Fruit fly (Drosophila melanogaster) whole organism, embryonic: ENCODE data around the gene CG31960.

Experiments
- CG10979 ChIP-seq: fragments of 200-800 bp; sonication (Bioruptor generic); optimal IDR thresholded peaks from 2 replicates; lab custom pipeline; 2018; ENCODE audit warnings: missing biosample characterization, mild to moderate bottlenecking, missing genetic modification characterization, moderate library complexity
- CG12659 ChIP-seq: fragments of 200-800 bp; sonication (Bioruptor generic); optimal IDR thresholded peaks from 3 replicates; lab custom pipeline; 2017; ENCODE audit warnings: mild to moderate bottlenecking, missing biosample characterization, missing genetic modification reagents, missing genetic modification characterization
- CG14710 ChIP-seq: fragments of 200-800 bp; sonication (Bioruptor generic); optimal IDR thresholded peaks from 3 replicates; lab custom pipeline; 2019; ENCODE audit warnings: missing biosample characterization, mild to moderate bottlenecking, missing genetic modification characterization, moderate library complexity
- CG15011 ChIP-seq: fragments of 200-800 bp; sonication (Bioruptor generic); optimal IDR thresholded peaks from 3 replicates; lab custom pipeline; 2018; ENCODE audit warnings: missing biosample characterization, mild to moderate bottlenecking, missing genetic modification characterization
- CG1832 ChIP-seq: fragments of 200-800 bp; sonication (Bioruptor generic); optimal IDR thresholded peaks from 2 replicates; lab custom pipeline; 2017; ENCODE audit warnings: missing biosample characterization, mild to moderate bottlenecking, missing genetic modification characterization, inconsistent platforms
- CG2202 ChIP-seq: fragments of 200-800 bp; sonication (Bioruptor generic); optimal IDR thresholded peaks from 2 replicates; lab custom pipeline; 2018; ENCODE audit warnings: missing biosample characterization, mild to moderate bottlenecking, missing genetic modification characterization
- CG2678 ChIP-seq: fragments of 200-800 bp; sonication (Bioruptor generic); optimal IDR thresholded peaks from 3 replicates; lab custom pipeline; 2019; ENCODE audit warnings: missing biosample characterization, mild to moderate bottlenecking, missing genetic modification characterization, moderate library complexity
- CG2712 ChIP-seq: fragments of 200-800 bp; optimal IDR thresholded peaks from 3 replicates; lab custom pipeline; 2019; ENCODE audit warnings: missing biosample characterization, mild to moderate bottlenecking, missing genetic modification characterization, moderate library complexity
- CG30403 ChIP-seq: fragments of 200-800 bp; sonication (Bioruptor generic); optimal IDR thresholded peaks from 3 replicates; lab custom pipeline; 2016; ENCODE audit warnings: missing biosample characterization, missing genetic modification characterization
- CG30431 ChIP-seq: fragments of 200-800 bp; sonication (Bioruptor generic); optimal IDR thresholded peaks from 2 replicates; lab custom pipeline; 2017; ENCODE audit warnings: missing biosample characterization, missing genetic modification characterization
- CG3407 ChIP-seq: fragments of 200-800 bp; sonication (Bioruptor generic); optimal IDR thresholded peaks from 2 replicates; lab custom pipeline; 2018; ENCODE audit warnings: missing biosample characterization, mild to moderate bottlenecking, missing genetic modification characterization
- CG4282 ChIP-seq: fragments of 200-800 bp; sonication (Bioruptor generic); optimal IDR thresholded peaks from 2 replicates; lab custom pipeline; 2016; ENCODE audit warnings: missing biosample characterization, missing genetic modification characterization
- CG4424 ChIP-seq: fragments of 200-800 bp; sonication (Bioruptor generic); optimal IDR thresholded peaks from 3 replicates; lab custom pipeline; 2016; ENCODE audit warnings: missing biosample characterization, missing genetic modification characterization
- CG4707 ChIP-seq: fragments of 200-800 bp; sonication (Bioruptor generic); optimal IDR thresholded peaks from 2 replicates; lab custom pipeline; 2018; ENCODE audit warnings: missing biosample characterization, mild to moderate bottlenecking, missing genetic modification characterization, moderate library complexity
- CG4730 ChIP-seq: fragments of 200-800 bp; sonication (Bioruptor generic); IDR thresholded peaks from 2 replicates; pipeline ENCODE4 v1.3.6; 2022; ENCODE audit warnings: missing biosample characterization, missing genetic modification characterization
- CG6689 ChIP-seq: fragments of 200-800 bp; sonication (Bioruptor generic); IDR thresholded peaks from 2 replicates; pipeline ENCODE4 v1.3.6; 2022; ENCODE audit warnings: missing biosample characterization, missing genetic modification characterization
- CG6813 ChIP-seq: fragments of 200-800 bp; sonication (Bioruptor generic); optimal IDR thresholded peaks from 2 replicates; lab custom pipeline; 2017; ENCODE audit warnings: missing biosample characterization, missing genetic modification characterization, mild to moderate bottlenecking, moderate library complexity, missing genetic modification reagents
- CG7271 ChIP-seq: fragments of 200-800 bp; sonication (Bioruptor generic); optimal IDR thresholded peaks from 2 replicates; lab custom pipeline; 2018; ENCODE audit warnings: missing biosample characterization, mild to moderate bottlenecking, missing genetic modification characterization, moderate library complexity
- CG7839 ChIP-seq: fragments of 200-800 bp; sonication (Bioruptor generic); optimal IDR thresholded peaks from 3 replicates; lab custom pipeline; 2018; ENCODE audit warnings: missing biosample characterization, mild to moderate bottlenecking, missing genetic modification characterization, moderate library complexity
- CG8359 ChIP-seq: fragments of 200-800 bp; sonication (Bioruptor generic); optimal IDR thresholded peaks from 2 replicates; lab custom pipeline; 2017; ENCODE audit warnings: missing biosample characterization, mild to moderate bottlenecking, missing genetic modification characterization, borderline replicate concordance
- CoRest ChIP-seq: fragments of 200-800 bp; sonication (Bioruptor generic); optimal IDR thresholded peaks from 3 replicates; lab custom pipeline; 2018; ENCODE audit warnings: missing biosample characterization, mild to moderate bottlenecking, missing genetic modification characterization, moderate library complexity
- Doc3 ChIP-seq: fragments of 200-800 bp; sonication (Bioruptor generic); IDR thresholded peaks from 3 replicates; pipeline ENCODE4 v1.3.6; 2022; ENCODE audit warnings: missing biosample characterization, missing genetic modification characterization; ENCODE audit not compliant: partially characterized antibody
- H2.0 ChIP-seq: fragments of 200-800 bp; sonication (Bioruptor generic); IDR thresholded peaks from 2 replicates; pipeline ENCODE4 v1.3.6; 2022; ENCODE audit warnings: missing biosample characterization, missing genetic modification characterization
- HHEX ChIP-seq: fragments of 200-800 bp; sonication (Bioruptor generic); optimal IDR thresholded peaks from 3 replicates; lab custom pipeline; 2017; ENCODE audit warnings: missing biosample characterization, mild to moderate bottlenecking, missing genetic modification characterization, missing genetic modification reagents
- HLH4C ChIP-seq: fragments of 200-800 bp; sonication (Bioruptor generic); IDR thresholded peaks from 3 replicates; pipeline ENCODE4 v1.3.6; 2022; ENCODE audit warnings: missing biosample characterization, missing genetic modification characterization; ENCODE audit not compliant: partially characterized antibody
- Hmr ChIP-seq: fragments of 200-800 bp; sonication (Bioruptor generic); optimal IDR thresholded peaks from 3 replicates; lab custom pipeline; 2017; ENCODE audit warnings: mild to moderate bottlenecking, missing biosample characterization, missing genetic modification reagents, missing genetic modification characterization
- Med ChIP-seq: fragments of 200-800 bp; sonication (Bioruptor generic); peaks from one replicate; lab custom pipeline; 2016; ENCODE audit warnings: missing biosample characterization, missing genetic modification characterization, mild to moderate bottlenecking, inconsistent platforms, moderate library complexity
- Meics ChIP-seq: fragments of 200-800 bp; sonication (Bioruptor generic); optimal IDR thresholded peaks from 2 replicates; lab custom pipeline; 2017; ENCODE audit warnings: missing biosample characterization, mild to moderate bottlenecking, missing genetic modification characterization
- NK7.1 ChIP-seq: fragments of 200-800 bp; sonication (Bioruptor generic); optimal IDR thresholded peaks from 3 replicates; lab custom pipeline; 2016; ENCODE audit warnings: missing biosample characterization, missing genetic modification characterization
- Ptx1 ChIP-seq: fragments of 200-800 bp; sonication (Bioruptor generic); IDR thresholded peaks from 2 replicates; pipeline ENCODE4 v1.3.6; 2022; ENCODE audit warnings: missing biosample characterization, missing genetic modification characterization
- Sox100B ChIP-seq: fragments of 200-800 bp; sonication (Bioruptor generic); optimal IDR thresholded peaks from 3 replicates; lab custom pipeline; 2018; ENCODE audit warnings: missing biosample characterization, mild to moderate bottlenecking, missing genetic modification characterization
- Ssrp ChIP-seq: fragments of 200-800 bp; sonication (Bioruptor generic); optimal IDR thresholded peaks from 2 replicates; lab custom pipeline; 2018; ENCODE audit warnings: missing biosample characterization, mild to moderate bottlenecking, missing genetic modification characterization, moderate library complexity
- Usf ChIP-seq: fragments of 200-800 bp; sonication (Bioruptor generic); optimal IDR thresholded peaks from 2 replicates; lab custom pipeline; 2017; ENCODE audit warnings: missing genotype, missing biosample characterization, missing genetic modification characterization
- ci ChIP-seq: fragments of 200-800 bp; sonication (Bioruptor generic); IDR thresholded peaks from 3 replicates; pipeline ENCODE4 v1.3.6; 2022; ENCODE audit warnings: missing biosample characterization, missing genetic modification characterization
- croc ChIP-seq: fragments of 200-800 bp; sonication (Bioruptor generic); conservative IDR thresholded peaks from 3 replicates; pipeline ENCODE4 v1.3.6; 2022; ENCODE audit warnings: missing biosample characterization, missing genetic modification characterization
- dmrt11E ChIP-seq: fragments of 200-800 bp; sonication (Bioruptor generic); optimal IDR thresholded peaks from 3 replicates; lab custom pipeline; 2018; ENCODE audit warnings: missing biosample characterization, mild to moderate bottlenecking, missing genetic modification characterization, moderate library complexity
- dmrt99B ChIP-seq: fragments of 200-800 bp; sonication (Bioruptor generic); optimal IDR thresholded peaks from 2 replicates; lab custom pipeline; 2018; ENCODE audit warnings: missing biosample characterization, mild to moderate bottlenecking, missing genetic modification characterization, moderate library complexity
- inv ChIP-seq: fragments of 200-800 bp; sonication (Bioruptor generic); IDR thresholded peaks from 2 replicates; pipeline ENCODE4 v1.3.6; 2022; ENCODE audit warnings: missing biosample characterization, missing genetic modification characterization; ENCODE audit not compliant: partially characterized antibody
- jing ChIP-seq: fragments of 200-800 bp; sonication (Bioruptor generic); optimal IDR thresholded peaks from 2 replicates; lab custom pipeline; 2018; ENCODE audit warnings: missing biosample characterization, mild to moderate bottlenecking, missing genetic modification characterization
- kay ChIP-seq: fragments of 200-800 bp; sonication (Bioruptor generic); optimal IDR thresholded peaks from 2 replicates; lab custom pipeline; 2016; ENCODE audit warnings: missing biosample characterization, missing genetic modification characterization
- lbe ChIP-seq: fragments of 200-800 bp; sonication (Bioruptor generic); optimal IDR thresholded peaks from 2 replicates; lab custom pipeline; 2016; ENCODE audit warnings: missing biosample characterization, mild to moderate bottlenecking, missing genetic modification characterization
- otp ChIP-seq: fragments of 200-800 bp; sonication (Bioruptor generic); IDR thresholded peaks from 3 replicates; pipeline ENCODE4, ENCODE4 v1.3.6; 2022; ENCODE audit warnings: missing biosample characterization, missing genetic modification characterization
- scrt ChIP-seq: fragments of 200-800 bp; sonication (Bioruptor generic); optimal IDR thresholded peaks from 2 replicates; lab custom pipeline; 2018; ENCODE audit warnings: missing biosample characterization, mild to moderate bottlenecking, missing genetic modification characterization, moderate library complexity
- sens ChIP-seq: fragments of 200-800 bp; sonication (Bioruptor generic); peaks from one replicate; lab custom pipeline; 2016; ENCODE audit warnings: missing biosample characterization, missing genetic modification characterization
- tup ChIP-seq: fragments of 200-800 bp; sonication (Bioruptor generic); optimal IDR thresholded peaks from 2 replicates; lab custom pipeline; 2016; ENCODE audit warnings: missing biosample characterization, mild to moderate bottlenecking, missing genetic modification characterization, moderate library complexity
- twi ChIP-seq: fragments of 200-800 bp; optimal IDR thresholded peaks from 2 replicates; lab custom pipeline; 2019; ENCODE audit warnings: missing biosample characterization, mild to moderate bottlenecking, missing genetic modification characterization, moderate library complexity
- zen ChIP-seq: fragments of 200-800 bp; sonication (Bioruptor generic); optimal IDR thresholded peaks from 3 replicates; lab custom pipeline; 2018; ENCODE audit warnings: missing biosample characterization, mild to moderate bottlenecking, missing genetic modification characterization, moderate library complexity

The CG31960 gene

dm6 chr2L:3765194-3765593, 19.6 kb upstream of the CG31960 start, which contains the start of gene CG43703:
CG43703 (plus strand) TSS chr2L:3765494.
- TF ChIP-seq inv: no peak
- no peak for TF ChIP-seq CG1832 (GFP tag; lab: Kevin White, UChicago)
- TF ChIP-seq NK7.1 (GFP tag; lab: Kevin White, UChicago): no peak
- no peak for TF ChIP-seq jing (GFP tag; lab: Kevin White, UChicago)
- TF ChIP-seq tup: no peak
- TF ChIP-seq CG7839 (tag; lab: Kevin White, UChicago): no peak
- no peak for TF ChIP-seq HLH4C (GFP tag; lab: Robert Waterston, UW)
- TF ChIP-seq Med (GFP tag; lab: Kevin White, UChicago): peak; percentile 0

DNA sequence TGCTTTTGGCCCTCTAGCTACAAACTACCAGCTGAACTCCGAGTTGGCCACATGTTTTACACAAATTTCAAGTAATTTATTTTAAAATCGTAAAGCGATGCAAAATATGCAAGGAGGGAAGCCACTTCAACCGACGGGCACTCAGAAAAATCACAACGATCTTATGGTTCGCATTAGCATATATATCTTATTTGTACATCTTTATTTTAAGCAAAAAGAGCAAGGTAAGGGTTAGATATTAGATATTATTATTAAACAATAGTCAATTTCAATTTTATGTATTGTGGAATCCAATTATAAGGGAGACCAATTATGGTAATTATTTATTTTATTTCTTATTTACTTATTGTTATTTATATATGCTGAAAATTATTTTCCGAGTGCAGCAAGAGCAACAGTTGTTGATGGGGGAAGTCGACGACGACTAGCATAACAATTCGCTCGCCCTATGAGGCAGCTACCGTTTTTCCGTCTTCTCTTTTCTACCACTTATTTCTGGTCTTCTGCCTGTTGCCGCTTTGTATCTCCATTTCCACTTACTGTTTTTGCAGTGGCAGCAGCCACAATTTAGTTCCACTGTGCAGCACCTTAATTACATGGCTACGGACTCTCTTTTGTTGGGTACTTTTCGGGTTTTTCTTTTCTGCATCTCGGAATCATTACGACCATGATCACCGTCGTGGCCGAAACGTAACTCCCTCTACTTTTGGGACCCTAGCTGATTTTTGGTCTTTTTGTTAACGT, 14.9 kb upstream of the CG31960 start:
- TF ChIP-seq twi (tag; lab: Kevin White, UChicago) (peak; percentile 41), CG8359 (peak; percentile 1), CG7271 (tag; lab: Kevin White, UChicago) (no peak), dmrt11E (peak; percentile 79), CG12659 (GFP tag; lab: Kevin White, UChicago) (peak; percentile 34), scrt (GFP tag; lab: Kevin White, UChicago) (peak; percentile 15), CG4424 (GFP tag; lab: Kevin White, UChicago) (peak; percentile 72), HHEX (GFP tag; lab: Kevin White, UChicago) (peak; percentile 10), Ssrp (tag; lab: Kevin White, UChicago) (peak; percentile 61), CG30403 (GFP tag; lab: Kevin White, UChicago) (peak; percentile 51), CG3407 (peak; percentile 46), CG6813 (peak; percentile 18), CG2202 (peak; percentile 13), dmrt99B (tag; lab: Kevin White, UChicago) (peak; percentile 79), otp (GFP tag; lab: Robert Waterston, UW) (0 out of 3 replicates have a peak, but pooled peaks have one; percentile 5), zen (peak; percentile 52), CG30431 (GFP tag; lab: Kevin White, UChicago) (peak; percentile 21), Sox100B (peak; percentile 72), CG15011 (GFP tag; lab: Kevin White, UChicago) (peak; percentile 25), CG2678 (tag; lab: Kevin White, UChicago) (peak; percentile 75), CoRest (peak; percentile 62), CG4707 (no peak), Doc3 (GFP tag; lab: Robert Waterston, UW) (no peak), CG4282 (GFP tag; lab: Kevin White, UChicago) (peak; percentile 39), Ptx1 (GFP tag; lab: Robert Waterston, UW) (peak; percentile 61), CG2712 (tag; lab: Kevin White, UChicago) (peak; percentile 85), ci (GFP tag; lab: Robert Waterston, UW) (no peak), kay (GFP tag; lab: Kevin White, UChicago) (no peak), CG14710 (peak; percentile 76), CG4730 (GFP tag; lab: Robert Waterston, UW) (no peak), Meics (GFP tag; lab: Kevin White, UChicago) (peak; percentile 11), H2.0 (GFP tag; lab: Robert Waterston, UW) (peak; percentile 37; the same call in 1 of the 2 replicates), CG6689 (GFP tag; lab: Robert Waterston, UW) (peak; percentile 34; the same call in 1 of the 2 replicates), sens (peak; percentile 77), Usf (GFP tag; lab: Kevin White, UChicago) (no peak), croc (peak; percentile 47), Hmr (GFP tag; lab: Kevin White, UChicago) (peak; percentile 2), lbe (GFP tag; lab: Kevin White, UChicago) (peak; percentile 23), CG10979 (peak; percentile 81)
